Worm (Caenorhabditis elegans) whole organism, L1 larva: ENCODE data around the gene gfat-1.

ENCODE experiments used
- C04F5.9 ChIP-seq: sonication (generic microtip); optimal IDR thresholded peaks from 2 replicates; lab custom pipeline; 2016; ENCODE audit warnings: missing genetic modification characterization, missing compliant biosample characterization
- C34B4.2 ChIP-seq: sonication (generic microtip); optimal IDR thresholded peaks from 2 replicates; lab custom pipeline; 2017; ENCODE audit warnings: mild to moderate bottlenecking, missing genetic modification characterization, missing compliant biosample characterization
- Y116A8C.19 ChIP-seq: sonication (generic microtip); optimal IDR thresholded peaks from 2 replicates; lab custom pipeline; 2016; ENCODE audit warnings: missing compliant biosample characterization, missing genetic modification characterization, borderline replicate concordance
- aly-2 ChIP-seq: fragments of 150-350 bp; optimal IDR thresholded peaks from 2 replicates; lab custom pipeline; 2014; ENCODE audit warnings: missing biosample characterization, missing genetic modification characterization
- ama-1 ChIP-seq: fragments of 150-350 bp; optimal IDR thresholded peaks from 2 replicates; lab custom pipeline; 2014
- blmp-1 ChIP-seq: fragments of 150-350 bp; optimal IDR thresholded peaks from 2 replicates; lab custom pipeline; 2014; ENCODE audit warnings: missing biosample characterization, missing genetic modification characterization
- ceh-88 ChIP-seq: fragments of 200-800 bp; sonication (Bioruptor generic); IDR thresholded peaks from 2 replicates; pipeline ENCODE4 v1.3.6; 2022; ENCODE audit warnings: missing genetic modification characterization, missing compliant biosample characterization
- dpl-1 ChIP-seq, 3 experiments: fragments of 150-350 bp in 2 of 3; sonication (generic microtip) in 1 of 3; optimal IDR thresholded peaks; 2 replicates each; lab custom pipeline; 2014 to 2017; ENCODE audit warnings: missing biosample characterization in 3 of 3, missing genetic modification characterization in 3 of 3, missing genetic modification reagents in 3 of 3
- efl-1 ChIP-seq, 4 experiments: fragments of 150-350 bp; optimal IDR thresholded peaks in 3 of 4; peaks in 1 of 4; 1 replicate in 1 of 4; 2 replicates in 3 of 4; lab custom pipeline; 2014; ENCODE audit warnings: missing biosample characterization in 2 of 4, missing genetic modification characterization in 2 of 4, missing genetic modification reagents in 2 of 4
- efl-3 ChIP-seq: fragments of 200-800 bp; sonication (Bioruptor generic); optimal IDR thresholded peaks from 2 replicates; lab custom pipeline; 2018; ENCODE audit warnings: mild to moderate bottlenecking, missing genetic modification characterization, missing compliant biosample characterization
- egl-27 ChIP-seq, 2 experiments: fragments of 150-350 bp in 1 of 2; sonication (generic microtip); optimal IDR thresholded peaks; 3 replicates each; lab custom pipeline; 2017 to 2018; ENCODE audit warnings: missing biosample characterization in 2 of 2, missing genetic modification characterization in 2 of 2, missing genetic modification reagents in 2 of 2
- fkh-8 ChIP-seq: sonication (generic microtip); optimal IDR thresholded peaks from 2 replicates; lab custom pipeline; 2016; ENCODE audit warnings: mild to moderate bottlenecking, missing genetic modification characterization, missing compliant biosample characterization
- grh-1 ChIP-seq: fragments of 200-800 bp; sonication (Bioruptor generic); IDR thresholded peaks from 2 replicates; pipeline ENCODE4 v1.3.6; 2022; ENCODE audit warnings: missing genetic modification reagents, missing genetic modification characterization, missing compliant biosample characterization
- hlh-17 ChIP-seq: fragments of 200-800 bp; sonication (Bioruptor generic); optimal IDR thresholded peaks from 2 replicates; lab custom pipeline; 2018; ENCODE audit warnings: missing genetic modification characterization, mild to moderate bottlenecking, missing compliant biosample characterization, moderate library complexity, borderline replicate concordance
- jun-1 ChIP-seq: fragments of 150-350 bp; optimal IDR thresholded peaks from 2 replicates; lab custom pipeline; 2014; ENCODE audit warnings: missing biosample characterization, missing genetic modification reagents, missing genetic modification characterization
- lin-13 ChIP-seq: fragments of 150-350 bp; optimal IDR thresholded peaks from 2 replicates; lab custom pipeline; 2014; ENCODE audit warnings: missing biosample characterization, missing genetic modification reagents, missing genetic modification characterization
- lin-14 ChIP-seq: fragments of 200-800 bp; sonication (Bioruptor generic); optimal IDR thresholded peaks from 2 replicates; lab custom pipeline; 2018; ENCODE audit warnings: mild to moderate bottlenecking, missing genetic modification characterization, moderate library complexity, missing compliant biosample characterization
- lin-35 ChIP-seq, 2 experiments: fragments of 150-350 bp; optimal IDR thresholded peaks; 2 replicates each; lab custom pipeline; 2014; ENCODE audit warnings: missing biosample characterization in 2 of 2, missing genetic modification characterization in 2 of 2, missing genetic modification reagents in 2 of 2
- lir-3 ChIP-seq: sonication (generic microtip); optimal IDR thresholded peaks from 2 replicates; lab custom pipeline; 2016; ENCODE audit warnings: mild to moderate bottlenecking, missing genetic modification characterization, moderate library complexity, missing compliant biosample characterization; ENCODE audit not compliant: poor library complexity
- lsy-2 ChIP-seq, 2 experiments: fragments of 150-350 bp; optimal IDR thresholded peaks; 2 replicates each; lab custom pipeline; 2014; ENCODE audit warnings: missing biosample characterization in 2 of 2, missing genetic modification characterization in 2 of 2
- mdl-1 ChIP-seq, 2 experiments: fragments of 150-350 bp; optimal IDR thresholded peaks; 2 replicates each; lab custom pipeline; 2014 to 2017; ENCODE audit warnings: missing biosample characterization in 2 of 2, missing genetic modification characterization in 2 of 2, inconsistent platforms in 1 of 2
- mep-1 ChIP-seq: fragments of 150-350 bp; optimal IDR thresholded peaks from 2 replicates; lab custom pipeline; 2014; ENCODE audit warnings: missing biosample characterization, missing genetic modification characterization
- nhr-11 ChIP-seq: fragments of 150-350 bp; optimal IDR thresholded peaks from 2 replicates; lab custom pipeline; 2014; ENCODE audit warnings: missing biosample characterization, missing genetic modification characterization
- nhr-19 ChIP-seq: fragments of 200-800 bp; sonication (Bioruptor generic); conservative IDR thresholded peaks from 2 replicates; pipeline ENCODE4 v1.3.6; 2022; ENCODE audit warnings: missing genetic modification characterization, missing compliant biosample characterization
- nhr-20 ChIP-seq: sonication (generic microtip); optimal IDR thresholded peaks from 2 replicates; lab custom pipeline; 2016; ENCODE audit warnings: mild to moderate bottlenecking, missing genetic modification characterization, missing compliant biosample characterization
- nhr-47 ChIP-seq: sonication (generic microtip); optimal IDR thresholded peaks from 2 replicates; lab custom pipeline; 2016; ENCODE audit warnings: mild to moderate bottlenecking, missing genetic modification characterization, moderate library complexity, missing compliant biosample characterization
- nhr-71 ChIP-seq: sonication (generic microtip); optimal IDR thresholded peaks from 2 replicates; lab custom pipeline; 2016; ENCODE audit warnings: mild to moderate bottlenecking, missing genetic modification characterization, moderate library complexity, missing compliant biosample characterization
- nhr-76 ChIP-seq: sonication (generic microtip); optimal IDR thresholded peaks from 2 replicates; lab custom pipeline; 2017; ENCODE audit warnings: missing biosample characterization, missing genetic modification characterization
- nhr-84 ChIP-seq: sonication (generic microtip); optimal IDR thresholded peaks from 2 replicates; lab custom pipeline; 2017; ENCODE audit warnings: missing biosample characterization, missing genetic modification characterization
- nhr-85 ChIP-seq: sonication (generic microtip); peaks from one replicate; lab custom pipeline; 2016; ENCODE audit warnings: missing genetic modification characterization, inconsistent platforms, missing compliant biosample characterization
- nhr-90 ChIP-seq: sonication (generic microtip); optimal IDR thresholded peaks from 2 replicates; lab custom pipeline; 2016; ENCODE audit warnings: mild to moderate bottlenecking, missing genetic modification characterization, missing compliant biosample characterization; ENCODE audit not compliant: poor library complexity
- pag-3 ChIP-seq: sonication (generic microtip); optimal IDR thresholded peaks from 2 replicates; lab custom pipeline; 2017; ENCODE audit warnings: missing genetic modification characterization, mild to moderate bottlenecking, missing compliant biosample characterization, antibody characterized with exemption, borderline replicate concordance; ENCODE audit not compliant: insufficient read depth
- pqm-1 ChIP-seq: sonication (generic microtip); optimal IDR thresholded peaks from 3 replicates; lab custom pipeline; 2017; ENCODE audit warnings: missing biosample characterization, missing genetic modification characterization
- snu-23 ChIP-seq: sonication (generic microtip); optimal IDR thresholded peaks from 2 replicates; lab custom pipeline; 2016; ENCODE audit warnings: missing genetic modification characterization, missing compliant biosample characterization
- swsn-7 ChIP-seq: sonication (generic microtip); optimal IDR thresholded peaks from 2 replicates; lab custom pipeline; 2016; ENCODE audit warnings: missing genetic modification characterization, missing compliant biosample characterization
- tbx-2 ChIP-seq: sonication (generic microtip); optimal IDR thresholded peaks from 2 replicates; lab custom pipeline; 2016; ENCODE audit warnings: missing genetic modification characterization, missing compliant biosample characterization
- tlp-1 ChIP-seq: fragments of 150-350 bp; optimal IDR thresholded peaks from 2 replicates; lab custom pipeline; 2014; ENCODE audit warnings: missing biosample characterization, missing genetic modification characterization
- unc-130 ChIP-seq: fragments of 150-350 bp; optimal IDR thresholded peaks from 2 replicates; lab custom pipeline; 2017; ENCODE audit warnings: missing biosample characterization, missing genetic modification characterization, inconsistent platforms
- unc-30 ChIP-seq: sonication (generic microtip); optimal IDR thresholded peaks from 2 replicates; lab custom pipeline; 2017; ENCODE audit warnings: missing biosample characterization, missing genetic modification characterization
- unc-86 ChIP-seq: sonication (generic microtip); optimal IDR thresholded peaks from 2 replicates; lab custom pipeline; 2016; ENCODE audit warnings: missing genetic modification characterization, missing compliant biosample characterization
- unc-98 ChIP-seq: fragments of 200-800 bp; sonication (Bioruptor generic); IDR thresholded peaks from 2 replicates; pipeline ENCODE4 v1.3.6; 2022; ENCODE audit warnings: missing genetic modification characterization, missing compliant biosample characterization
- vab-15 ChIP-seq: sonication (generic microtip); optimal IDR thresholded peaks from 2 replicates; lab custom pipeline; 2017; ENCODE audit warnings: missing genotype, mild to moderate bottlenecking, missing genetic modification characterization, missing compliant biosample characterization
- xbp-1 ChIP-seq: sonication (generic microtip); optimal IDR thresholded peaks from 2 replicates; lab custom pipeline; 2016; ENCODE audit warnings: missing genetic modification characterization, missing compliant biosample characterization
- zag-1 ChIP-seq: fragments of 150-350 bp; optimal IDR thresholded peaks from 2 replicates; lab custom pipeline; 2014; ENCODE audit warnings: missing biosample characterization, missing genetic modification characterization
- zip-4 ChIP-seq: fragments of 200-800 bp; sonication (Bioruptor generic); optimal IDR thresholded peaks from 2 replicates; lab custom pipeline; 2018; ENCODE audit warnings: mild to moderate bottlenecking, missing genetic modification characterization, moderate library complexity, missing compliant biosample characterization
- ztf-11 ChIP-seq, 2 experiments: sonication (generic microtip); optimal IDR thresholded peaks; 2 replicates each; lab custom pipeline; 2016 to 2017; ENCODE audit warnings: missing genetic modification characterization in 2 of 2, missing biosample characterization in 1 of 2, missing compliant biosample characterization in 1 of 2
- ztf-4 ChIP-seq: fragments of 150-350 bp; optimal IDR thresholded peaks from 2 replicates; lab custom pipeline; 2014; ENCODE audit warnings: missing biosample characterization, missing genetic modification characterization

Gene gfat-1

ce11 chrII:11637189-11637754 lies 42.1 kb upstream of the gfat-1 start (continued):
- TF ChIP-seq ztf-11 (tag; optimal IDR thresholded peaks at IDR 0.05; lab: Kevin White, UChicago): peak in 1 of 2 experiments; percentile 35
- no peak for TF ChIP-seq unc-98 (GFP tag; lab: Robert Waterston, UW)
- no peak for TF ChIP-seq dpl-1 (GFP tag; optimal IDR thresholded peaks at IDR 0.05; lab: Kevin White, UChicago)
- TF ChIP-seq snu-23 (GFP tag; lab: Kevin White, UChicago): peak; percentile 30
- TF ChIP-seq Y116A8C.19: no peak
- TF ChIP-seq nhr-71: peak; percentile 72
- TF ChIP-seq nhr-19 (GFP tag; lab: Robert Waterston, UW): peak; percentile 28
- no peak for TF ChIP-seq C34B4.2
- TF ChIP-seq xbp-1: peak; percentile 9
- TF ChIP-seq nhr-47 (tag; lab: Kevin White, UChicago): peak; percentile 48
- TF ChIP-seq C04F5.9 (tag; lab: Kevin White, UChicago): no peak
- peak; percentile 67 for TF ChIP-seq nhr-90 (tag; lab: Kevin White, UChicago)
- peak; percentile 33 for TF ChIP-seq lir-3 (tag; lab: Kevin White, UChicago)

ce11 chrII:11636617-11637016 lies 41.4 kb upstream of the gfat-1 start:
- TF ChIP-seq pag-3 (tag; lab: Kevin White, UChicago) (no peak), lir-3 (tag; lab: Kevin White, UChicago) (no peak), ama-1 (no peak), blmp-1 (tag; lab: Kevin White, UChicago) (no peak), ztf-4 (peak; percentile 30), nhr-11 (tag; lab: Kevin White, UChicago) (no peak), nhr-85 (tag; lab: Kevin White, UChicago) (peak; percentile 67), unc-98 (GFP tag; lab: Robert Waterston, UW) (no peak), nhr-20 (tag; lab: Kevin White, UChicago) (no peak), zip-4 (GFP tag; lab: Kevin White, UChicago) (no peak), nhr-84 (tag; lab: Kevin White, UChicago) (no peak), ceh-88 (peak; percentile 29; the same call in 1 of the 2 replicates), fkh-8 (tag; lab: Kevin White, UChicago) (peak; percentile 0)

ce11 chrII:11635745-11636161 lies 40.5 kb upstream of the gfat-1 start:
- TF ChIP-seq unc-30 (tag; lab: Kevin White, UChicago) (no peak), lsy-2 (tag; optimal IDR thresholded peaks at IDR 0.05; lab: Kevin White, UChicago) (peak; percentile 83 to 91), lin-35 (GFP tag; optimal IDR thresholded peaks at IDR 0.05; lab: Kevin White, UChicago) (peak; percentile 65 to 71), swsn-7 (tag; lab: Kevin White, UChicago) (peak; percentile 87), nhr-76 (tag; lab: Kevin White, UChicago) (peak; percentile 49), lin-14 (peak; percentile 97), lin-13 (GFP tag; lab: Kevin White, UChicago) (peak; percentile 90), unc-98 (GFP tag; lab: Robert Waterston, UW) (no peak), C34B4.2 (no peak), unc-86 (tag; lab: Kevin White, UChicago) (peak; percentile 11), pqm-1 (no peak), tbx-2 (tag; lab: Kevin White, UChicago) (peak; percentile 89), efl-1 (optimal IDR thresholded peaks at IDR 0.05; lab: Kevin White, UChicago) (peak; percentile 73 to 80), efl-1 (GFP tag; optimal IDR thresholded peaks at IDR 0.05 in 1 of 2; lab: Kevin White, UChicago) (peak; percentile 30 to 96), hlh-17 (GFP tag; lab: Kevin White, UChicago) (no peak), aly-2 (tag; lab: Kevin White, UChicago) (peak; percentile 91), tlp-1 (tag; lab: Kevin White, UChicago) (no peak), unc-130 (tag; lab: Kevin White, UChicago) (peak; percentile 54), zag-1 (tag; lab: Kevin White, UChicago) (no peak), nhr-11 (tag; lab: Kevin White, UChicago) (peak; percentile 92), grh-1 (GFP tag; lab: Robert Waterston, UW) (peak; percentile 87), egl-27 (tag; optimal IDR thresholded peaks at IDR 0.05; lab: Kevin White, UChicago) (peak; percentile 88 to 97), nhr-85 (tag; lab: Kevin White, UChicago) (peak; percentile 100), nhr-20 (tag; lab: Kevin White, UChicago) (peak; percentile 96), mep-1 (tag; lab: Kevin White, UChicago) (peak; percentile 86), efl-3 (GFP tag; lab: Kevin White, UChicago) (no peak), xbp-1 (peak; percentile 88), snu-23 (GFP tag; lab: Kevin White, UChicago) (peak; percentile 94), vab-15 (peak; percentile 1), mdl-1 (tag; optimal IDR thresholded peaks at IDR 0.05; lab: Kevin White, UChicago) (peak in 1 of 2 experiments; percentile 89), jun-1 (tag; lab: Kevin White, UChicago) (peak; percentile 95)
